Worm (Caenorhabditis elegans): ENCODE measurements around the gene taf-8.

ce11 chrII:9652919-9653318 is 16.2 kb upstream of the taf-8 start, which contains the start of gene ZK1307.3:
- TF ChIP-seq ZK546.5 (tag; optimal IDR thresholded peaks at IDR 0.05) (no peak), snpc-4 (tag; optimal IDR thresholded peaks at IDR 0.05) (no peak), mab-5 (tag; optimal IDR thresholded peaks at IDR 0.05) (no peak), ztf-11 (tag; optimal IDR thresholded peaks at IDR 0.05) (no peak), nhr-25 (tag; optimal IDR thresholded peaks at IDR 0.05) (no peak), mdl-1 (tag; optimal IDR thresholded peaks at IDR 0.05) (no peak), unc-39 (tag; optimal IDR thresholded peaks at IDR 0.05) (no peak), unc-62 (GFP tag; optimal IDR thresholded peaks at IDR 0.05) (no peak), unc-55 (GFP tag; optimal IDR thresholded peaks at IDR 0.05) (no peak), blmp-1 (tag; optimal IDR thresholded peaks at IDR 0.05; ENCODE audit: insufficient read depth) (no peak), lin-13 (GFP tag; optimal IDR thresholded peaks at IDR 0.05) (no peak), lin-39 (tag; optimal IDR thresholded peaks at IDR 0.05) (no peak), skn-1 (tag; optimal IDR thresholded peaks at IDR 0.05) (no peak)
